Fruit fly (Drosophila melanogaster) whole organism, embryonic: Measurements from ENCODE around the gene osp.

Experiments used
- Atf3 ChIP-seq: fragments of 200-800 bp; sonication (Bioruptor generic); optimal IDR thresholded peaks from 3 replicates; lab custom pipeline; 2016; ENCODE audit warnings: missing biosample characterization, missing genetic modification characterization
- Awh ChIP-seq: fragments of 200-800 bp; sonication (Bioruptor generic); IDR thresholded peaks from 2 replicates; pipeline ENCODE4, ENCODE4 v1.3.6; 2022; ENCODE audit warnings: missing biosample characterization, missing genetic modification characterization
- Blimp-1 ChIP-seq: fragments of 200-800 bp; sonication (Bioruptor generic); optimal IDR thresholded peaks from 3 replicates; lab custom pipeline; 2018; ENCODE audit warnings: missing biosample characterization, missing genetic modification characterization, mild to moderate bottlenecking, moderate library complexity, missing genetic modification reagents
- CG10959 ChIP-seq: fragments of 200-800 bp; sonication (Bioruptor generic); IDR thresholded peaks from 2 replicates; pipeline ENCODE4 v1.3.6; 2022; ENCODE audit warnings: missing biosample characterization, missing genetic modification characterization
- CG1233 ChIP-seq: fragments of 200-800 bp; sonication (Bioruptor generic); optimal IDR thresholded peaks from 4 replicates; lab custom pipeline; 2018; ENCODE audit warnings: missing biosample characterization, mild to moderate bottlenecking, missing genetic modification characterization
- CG13287 ChIP-seq: fragments of 200-800 bp; sonication (Bioruptor generic); IDR thresholded peaks from 2 replicates; pipeline ENCODE4 v1.3.6; 2022; ENCODE audit warnings: missing biosample characterization, missing genetic modification characterization; ENCODE audit not compliant: partially characterized antibody
- CG14965 ChIP-seq: fragments of 200-800 bp; sonication (Bioruptor generic); optimal IDR thresholded peaks from 2 replicates; lab custom pipeline; 2016; ENCODE audit warnings: missing biosample characterization, missing genetic modification characterization, borderline replicate concordance
- CG2199 ChIP-seq: fragments of 200-800 bp; sonication (Bioruptor generic); IDR thresholded peaks from 3 replicates; pipeline ENCODE4 v1.3.6; 2022; ENCODE audit warnings: missing biosample characterization, missing genetic modification characterization
- CG30403 ChIP-seq: fragments of 200-800 bp; sonication (Bioruptor generic); optimal IDR thresholded peaks from 3 replicates; lab custom pipeline; 2016; ENCODE audit warnings: missing biosample characterization, missing genetic modification characterization
- CG3065 ChIP-seq: fragments of 200-800 bp; sonication (Bioruptor generic); optimal IDR thresholded peaks from 2 replicates; lab custom pipeline; 2016; ENCODE audit warnings: missing biosample characterization, missing genetic modification characterization
- CG32532 ChIP-seq: fragments of 200-800 bp; sonication (Bioruptor generic); IDR thresholded peaks from 2 replicates; pipeline ENCODE4 v1.3.6; 2022; ENCODE audit warnings: missing biosample characterization, missing genetic modification characterization
- CG3281 ChIP-seq: fragments of 200-800 bp; sonication (Bioruptor generic); optimal IDR thresholded peaks from 3 replicates; lab custom pipeline; 2017; ENCODE audit warnings: missing biosample characterization, mild to moderate bottlenecking, missing genetic modification characterization
- CG34422 ChIP-seq: fragments of 200-800 bp; sonication (Bioruptor generic); IDR thresholded peaks from 3 replicates; pipeline ENCODE4 v1.3.6; 2022; ENCODE audit warnings: missing biosample characterization, missing genetic modification characterization
- CG4282 ChIP-seq: fragments of 200-800 bp; sonication (Bioruptor generic); optimal IDR thresholded peaks from 2 replicates; lab custom pipeline; 2016; ENCODE audit warnings: missing biosample characterization, missing genetic modification characterization
- CG43689 ChIP-seq: fragments of 200-800 bp; sonication (Bioruptor generic); IDR thresholded peaks from 2 replicates; pipeline ENCODE4 v1.3.6; 2022; ENCODE audit warnings: missing biosample characterization, missing genetic modification characterization
- CG4404 ChIP-seq: fragments of 200-800 bp; sonication (Bioruptor generic); IDR thresholded peaks from 2 replicates; pipeline ENCODE4 v1.3.6; 2022; ENCODE audit warnings: missing biosample characterization, missing genetic modification characterization
- CG4707 ChIP-seq: fragments of 200-800 bp; sonication (Bioruptor generic); optimal IDR thresholded peaks from 2 replicates; lab custom pipeline; 2018; ENCODE audit warnings: missing biosample characterization, mild to moderate bottlenecking, missing genetic modification characterization, moderate library complexity
- CG5245 ChIP-seq: fragments of 200-800 bp; sonication (Bioruptor generic); optimal IDR thresholded peaks from 3 replicates; lab custom pipeline; 2016; ENCODE audit warnings: missing biosample characterization, missing genetic modification characterization
- CG6683 ChIP-seq: fragments of 200-800 bp; sonication (Bioruptor generic); optimal IDR thresholded peaks from 2 replicates; lab custom pipeline; 2017; ENCODE audit warnings: missing biosample characterization, mild to moderate bottlenecking, missing genetic modification characterization, missing genetic modification reagents
- CG7556 ChIP-seq: fragments of 200-800 bp; sonication (Bioruptor generic); optimal IDR thresholded peaks from 2 replicates; lab custom pipeline; 2017; ENCODE audit warnings: missing biosample characterization, mild to moderate bottlenecking, missing genetic modification characterization
- Camta ChIP-seq: fragments of 200-800 bp; sonication (Bioruptor generic); optimal IDR thresholded peaks from 2 replicates; lab custom pipeline; 2016; ENCODE audit warnings: missing biosample characterization, missing genetic modification characterization
- D ChIP-seq, 2 experiments: fragments of 200-800 bp in 1 of 2; fragments of >200 bp in 1 of 2; sonication (Bioruptor generic) in 1 of 2; optimal IDR thresholded peaks; 2 replicates in 1 of 2; 3 replicates in 1 of 2; lab custom pipeline; 2017; ENCODE audit warnings: mild to moderate bottlenecking in 1 of 2, missing biosample characterization in 1 of 2, missing genetic modification characterization in 1 of 2, missing genetic modification reagents in 1 of 2
- E2f2 ChIP-seq: fragments of 200-800 bp; sonication (Bioruptor generic); IDR thresholded peaks from 2 replicates; pipeline ENCODE4 v1.3.6; 2022; ENCODE audit warnings: missing biosample characterization, missing genetic modification characterization
- H2.0 ChIP-seq: fragments of 200-800 bp; sonication (Bioruptor generic); IDR thresholded peaks from 2 replicates; pipeline ENCODE4 v1.3.6; 2022; ENCODE audit warnings: missing biosample characterization, missing genetic modification characterization
- Hey ChIP-seq: fragments of 200-800 bp; sonication (Bioruptor generic); optimal IDR thresholded peaks from 3 replicates; lab custom pipeline; 2018; ENCODE audit warnings: missing biosample characterization, mild to moderate bottlenecking, missing genetic modification characterization
- Neu2 ChIP-seq: fragments of 200-800 bp; sonication (Bioruptor generic); optimal IDR thresholded peaks from 3 replicates; lab custom pipeline; 2016; ENCODE audit warnings: missing biosample characterization, missing genetic modification characterization, borderline replicate concordance
- Nf-YB ChIP-seq: fragments of 200-800 bp; sonication (Bioruptor generic); optimal IDR thresholded peaks from 3 replicates; lab custom pipeline; 2019; ENCODE audit warnings: missing biosample characterization, mild to moderate bottlenecking, missing genetic modification characterization, moderate library complexity
- PHDP ChIP-seq: fragments of 200-800 bp; sonication (Bioruptor generic); optimal IDR thresholded peaks from 3 replicates; lab custom pipeline; 2018; ENCODE audit warnings: missing biosample characterization, mild to moderate bottlenecking, missing genetic modification characterization, moderate library complexity
- Ptx1 ChIP-seq: fragments of 200-800 bp; sonication (Bioruptor generic); IDR thresholded peaks from 2 replicates; pipeline ENCODE4 v1.3.6; 2022; ENCODE audit warnings: missing biosample characterization, missing genetic modification characterization
- Six4 ChIP-seq: fragments of 200-800 bp; sonication (Bioruptor generic); optimal IDR thresholded peaks from 2 replicates; lab custom pipeline; 2016; ENCODE audit warnings: missing biosample characterization, missing genetic modification characterization
- ap ChIP-seq: fragments of 200-800 bp; sonication (Bioruptor generic); IDR thresholded peaks from 2 replicates; pipeline ENCODE4 v1.3.6; 2022; ENCODE audit warnings: missing biosample characterization, missing genetic modification characterization
- cg ChIP-seq: fragments of 200-800 bp; sonication (Bioruptor generic); optimal IDR thresholded peaks from 3 replicates; lab custom pipeline; 2019; ENCODE audit warnings: missing biosample characterization, mild to moderate bottlenecking, missing genetic modification characterization, moderate library complexity
- dan ChIP-seq: fragments of 200-800 bp; sonication (Bioruptor generic); IDR thresholded peaks from 2 replicates; pipeline ENCODE4 v1.3.6; 2022; ENCODE audit warnings: missing biosample characterization, missing genetic modification characterization
- dmrt99B ChIP-seq: fragments of 200-800 bp; sonication (Bioruptor generic); optimal IDR thresholded peaks from 2 replicates; lab custom pipeline; 2018; ENCODE audit warnings: missing biosample characterization, mild to moderate bottlenecking, missing genetic modification characterization, moderate library complexity
- fd3F ChIP-seq: fragments of 200-800 bp; sonication (Bioruptor generic); optimal IDR thresholded peaks from 2 replicates; lab custom pipeline; 2018; ENCODE audit warnings: missing biosample characterization, mild to moderate bottlenecking, missing genetic modification characterization, moderate library complexity
- jing ChIP-seq: fragments of 200-800 bp; sonication (Bioruptor generic); optimal IDR thresholded peaks from 2 replicates; lab custom pipeline; 2018; ENCODE audit warnings: missing biosample characterization, mild to moderate bottlenecking, missing genetic modification characterization
- jumu ChIP-seq: fragments of 200-800 bp; sonication (Bioruptor generic); optimal IDR thresholded peaks from 3 replicates; lab custom pipeline; 2016; ENCODE audit warnings: missing biosample characterization, missing genetic modification characterization
- maf-S ChIP-seq: fragments of 200-800 bp; sonication (Bioruptor generic); optimal IDR thresholded peaks from 2 replicates; lab custom pipeline; 2016; ENCODE audit warnings: missing biosample characterization, missing genetic modification characterization
- otp ChIP-seq: fragments of 200-800 bp; sonication (Bioruptor generic); IDR thresholded peaks from 3 replicates; pipeline ENCODE4, ENCODE4 v1.3.6; 2022; ENCODE audit warnings: missing biosample characterization, missing genetic modification characterization
- peb ChIP-seq: fragments of 200-800 bp; sonication (Bioruptor generic); IDR thresholded peaks from 2 replicates; pipeline ENCODE4 v1.3.6; 2022; ENCODE audit warnings: missing biosample characterization, missing genetic modification characterization
- phol ChIP-seq: fragments of 200-800 bp; sonication (Bioruptor generic); optimal IDR thresholded peaks from 3 replicates; lab custom pipeline; 2018; ENCODE audit warnings: missing biosample characterization, mild to moderate bottlenecking, missing genetic modification characterization, moderate library complexity
- prd ChIP-seq, 3 experiments: fragments of >200 bp in 2 of 3; fragments of 200-800 bp in 1 of 3; sonication (Bioruptor generic) in 1 of 3; optimal IDR thresholded peaks in 2 of 3; IDR thresholded peaks in 1 of 3; 2 replicates in 2 of 3; 3 replicates in 1 of 3; pipeline versions ENCODE4 v1.3.6 to Lab custom; 2017 to 2022; ENCODE audit warnings: missing biosample characterization in 1 of 3, missing genetic modification characterization in 1 of 3
- ssp ChIP-seq: fragments of 200-800 bp; sonication (Bioruptor generic); IDR thresholded peaks from 2 replicates; pipeline ENCODE4 v1.3.6; 2022; ENCODE audit warnings: missing biosample characterization, missing genetic modification characterization
- tap ChIP-seq: fragments of 200-800 bp; optimal IDR thresholded peaks from 3 replicates; lab custom pipeline; 2019; ENCODE audit warnings: missing biosample characterization, mild to moderate bottlenecking, missing genetic modification characterization, moderate library complexity
- ttk ChIP-seq: fragments of 200-800 bp; sonication (Bioruptor generic); IDR thresholded peaks from 2 replicates; pipeline ENCODE4 v2.1.2; 2022; ENCODE audit warnings: missing biosample characterization, missing genetic modification characterization
- zen ChIP-seq: fragments of 200-800 bp; sonication (Bioruptor generic); optimal IDR thresholded peaks from 3 replicates; lab custom pipeline; 2018; ENCODE audit warnings: missing biosample characterization, mild to moderate bottlenecking, missing genetic modification characterization, moderate library complexity
- zfh1 ChIP-seq: fragments of 200-800 bp; sonication (Bioruptor generic); IDR thresholded peaks from 3 replicates; pipeline ENCODE4 v1.3.6; 2022; ENCODE audit warnings: missing biosample characterization, missing genetic modification characterization

osp gene

DNA sequence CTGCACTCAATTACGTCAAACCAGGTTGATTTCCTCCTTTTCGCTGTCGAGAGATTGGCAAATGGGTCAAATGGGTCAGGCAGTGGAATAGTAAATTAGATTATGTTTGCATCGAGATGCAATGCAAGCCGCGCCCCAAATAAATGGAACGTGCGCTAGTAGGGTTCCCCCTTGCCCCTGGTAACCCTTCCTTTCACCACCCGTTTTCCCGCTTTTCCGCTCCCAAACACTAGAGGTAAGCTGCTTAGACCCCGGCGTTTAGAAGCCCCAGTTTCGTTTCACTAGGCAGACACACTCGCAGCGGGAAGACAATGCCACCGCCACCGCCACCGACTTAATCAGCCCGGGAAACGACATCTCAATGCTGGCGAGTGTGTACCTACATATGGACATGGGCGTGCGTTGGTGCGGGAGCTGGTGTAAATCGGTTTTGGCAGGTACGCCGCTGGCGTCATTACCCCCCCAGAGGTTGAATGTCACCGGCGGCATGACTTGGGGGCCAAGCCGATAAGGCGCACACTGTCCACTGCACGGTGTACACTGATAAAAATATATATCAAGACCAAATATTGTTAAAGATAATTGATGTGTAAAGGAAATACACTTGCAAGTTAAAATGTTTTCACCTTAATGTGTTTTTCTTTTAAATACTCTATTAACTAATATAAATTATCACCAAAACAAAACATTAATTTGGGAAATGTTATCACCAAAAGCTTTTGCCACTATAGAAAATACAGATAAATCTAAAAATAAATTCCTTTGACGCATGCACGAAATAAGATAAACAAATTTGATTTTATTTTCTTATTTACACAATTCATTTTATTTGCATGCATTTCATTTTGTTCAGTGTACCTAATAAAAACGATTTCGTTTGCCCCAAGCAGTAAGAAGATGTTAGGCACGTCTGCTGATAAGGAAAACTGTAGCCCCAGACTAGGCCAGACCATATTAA lies 75.9 kb downstream of the osp start (continued):
- 0 out of 2 replicates have a peak, but pooled peaks have one; percentile 4 for TF ChIP-seq H2.0 (GFP tag; lab: Robert Waterston, UW)
- no peak for TF ChIP-seq CG14965 (GFP tag; lab: Kevin White, UChicago)
- TF ChIP-seq CG3281 = peak; percentile 89
- peak; percentile 91 for TF ChIP-seq PHDP (tag; lab: Kevin White, UChicago)
- peak; percentile 58; the same call in 1 of the 2 replicates for TF ChIP-seq ap
- no peak for TF ChIP-seq D (optimal IDR thresholded peaks at IDR 0.05; lab: Kevin White, UChicago)
- peak; percentile 83 for TF ChIP-seq D (GFP tag; optimal IDR thresholded peaks at IDR 0.05; lab: Kevin White, UChicago)
- TF ChIP-seq Atf3 (GFP tag; lab: Kevin White, UChicago) = peak; percentile 3
- TF ChIP-seq CG6683 (GFP tag; lab: Kevin White, UChicago) = peak; percentile 73
- TF ChIP-seq zfh1 (GFP tag; lab: Robert Waterston, UW) = peak; percentile 54; the same call in 2 of the 3 replicates
- peak; percentile 89 for TF ChIP-seq dmrt99B
- peak; percentile 47; the same call in 2 of the 3 replicates for TF ChIP-seq CG2199 (GFP tag; lab: Robert Waterston, UW)
- TF ChIP-seq ttk (GFP tag; lab: Robert Waterston, UW) = peak; percentile 63
- TF ChIP-seq CG34422 (GFP tag; lab: Robert Waterston, UW) = no peak; the same call in 2 of the 3 replicates
- TF ChIP-seq phol (tag; lab: Kevin White, UChicago) = peak; percentile 91
- no peak for TF ChIP-seq CG13287
- TF ChIP-seq cg (GFP tag; lab: Kevin White, UChicago) = no peak
- no peak for TF ChIP-seq prd (optimal IDR thresholded peaks at IDR 0.05; lab: Kevin White, UChicago)
- peak; percentile 73 for TF ChIP-seq prd (GFP tag; IDR thresholded peaks at IDR 0.05; lab: Robert Waterston, UW)
- peak; percentile 23 for TF ChIP-seq maf-S (GFP tag; lab: Kevin White, UChicago)
- peak; percentile 60 for TF ChIP-seq ssp
- peak; percentile 5; the same call in 1 of the 3 replicates for TF ChIP-seq otp
- no peak; the same call in 1 of the 2 replicates for TF ChIP-seq Awh (GFP tag; lab: Robert Waterston, UW)
- peak; percentile 77 for TF ChIP-seq tap (tag; lab: Kevin White, UChicago)
- peak; percentile 55 for TF ChIP-seq jing
- peak; percentile 47; the same call in 1 of the 2 replicates for TF ChIP-seq E2f2 (GFP tag; lab: Robert Waterston, UW)
- TF ChIP-seq CG3065 = peak; percentile 44
- TF ChIP-seq fd3F = peak; percentile 66
- TF ChIP-seq CG5245 (GFP tag; lab: Kevin White, UChicago) = no peak
- TF ChIP-seq Six4 = peak; percentile 67
- peak; percentile 75 for TF ChIP-seq Nf-YB
- peak; percentile 18 for TF ChIP-seq CG4707 (GFP tag; lab: Kevin White, UChicago)
- TF ChIP-seq CG10959 (GFP tag; lab: Robert Waterston, UW) = no peak
- TF ChIP-seq CG30403 (GFP tag; lab: Kevin White, UChicago) = peak; percentile 93
- TF ChIP-seq CG4282 (GFP tag; lab: Kevin White, UChicago) = no peak
- TF ChIP-seq CG1233 (GFP tag; lab: Kevin White, UChicago) = peak; percentile 82
- no peak for TF ChIP-seq Neu2
- TF ChIP-seq jumu (GFP tag; lab: Kevin White, UChicago) = peak; percentile 34
- TF ChIP-seq Hey (tag; lab: Kevin White, UChicago) = no peak
- TF ChIP-seq CG7556 (GFP tag; lab: Kevin White, UChicago) = peak; percentile 96
- peak; percentile 84 for TF ChIP-seq Blimp-1
- TF ChIP-seq CG32532 = peak; percentile 61; the same call in 1 of the 2 replicates
- no peak for TF ChIP-seq CG43689
- TF ChIP-seq CG4404 (GFP tag; lab: Robert Waterston, UW) = peak; percentile 21; the same call in 1 of the 2 replicates
- peak; percentile 73 for TF ChIP-seq Ptx1 (GFP tag; lab: Robert Waterston, UW)
- TF ChIP-seq Camta (GFP tag; lab: Kevin White, UChicago) = peak; percentile 3
- peak; percentile 60 for TF ChIP-seq zen
- TF ChIP-seq peb (GFP tag; lab: Robert Waterston, UW) = peak; percentile 42; the same call in 1 of the 2 replicates
- TF ChIP-seq dan (GFP tag; lab: Robert Waterston, UW) = no peak
